Fruit fly (Drosophila melanogaster) whole organism, embryonic: ENCODE measurements around the gene Shal.
A peak's percentile ranks its signal among the peaks of the same experiment; 100 is the strongest.

Experiments
- Adf1 ChIP-seq: fragments of 200-800 bp; sonication (Bioruptor generic); IDR thresholded peaks from 2 replicates; pipeline ENCODE4 v1.3.6; 2022; ENCODE audit warnings: missing biosample characterization, missing genetic modification characterization
- Atf6 ChIP-seq: fragments of 200-800 bp; sonication (Bioruptor generic); IDR thresholded peaks from 2 replicates; pipeline ENCODE4 v1.3.6; 2022; ENCODE audit warnings: missing biosample characterization, missing genetic modification characterization
- Awh ChIP-seq: fragments of 200-800 bp; sonication (Bioruptor generic); IDR thresholded peaks from 2 replicates; pipeline ENCODE4, ENCODE4 v1.3.6; 2022; ENCODE audit warnings: missing biosample characterization, missing genetic modification characterization
- CG12104 ChIP-seq: fragments of 200-800 bp; sonication (Bioruptor generic); optimal IDR thresholded peaks from 3 replicates; lab custom pipeline; 2016; ENCODE audit warnings: missing biosample characterization, missing genetic modification characterization
- CG12299 ChIP-seq: fragments of 200-800 bp; sonication (Bioruptor generic); optimal IDR thresholded peaks from 2 replicates; lab custom pipeline; 2018; ENCODE audit warnings: missing biosample characterization, mild to moderate bottlenecking, missing genetic modification characterization
- CG1233 ChIP-seq: fragments of 200-800 bp; sonication (Bioruptor generic); optimal IDR thresholded peaks from 4 replicates; lab custom pipeline; 2018; ENCODE audit warnings: missing biosample characterization, mild to moderate bottlenecking, missing genetic modification characterization
- CG15011 ChIP-seq: fragments of 200-800 bp; sonication (Bioruptor generic); optimal IDR thresholded peaks from 3 replicates; lab custom pipeline; 2018; ENCODE audit warnings: missing biosample characterization, mild to moderate bottlenecking, missing genetic modification characterization
- CG1602 ChIP-seq: fragments of 200-800 bp; sonication (Bioruptor generic); optimal IDR thresholded peaks from 3 replicates; lab custom pipeline; 2016; ENCODE audit warnings: missing biosample characterization, missing genetic modification characterization
- CG16863 ChIP-seq: fragments of 200-800 bp; sonication (Bioruptor generic); optimal IDR thresholded peaks from 3 replicates; lab custom pipeline; 2016; ENCODE audit warnings: missing biosample characterization, missing genetic modification characterization
- CG17359 ChIP-seq: fragments of 200-800 bp; sonication (Bioruptor generic); optimal IDR thresholded peaks from 3 replicates; lab custom pipeline; 2018; ENCODE audit warnings: missing biosample characterization, mild to moderate bottlenecking, missing genetic modification characterization, moderate library complexity
- CG17361 ChIP-seq: fragments of 200-800 bp; sonication (Bioruptor generic); IDR thresholded peaks from 3 replicates; pipeline ENCODE4 v1.3.6; 2022; ENCODE audit warnings: missing biosample characterization, missing genetic modification characterization
- CG17385 ChIP-seq: fragments of 200-800 bp; sonication (Bioruptor generic); optimal IDR thresholded peaks from 3 replicates; lab custom pipeline; 2018; ENCODE audit warnings: missing biosample characterization, mild to moderate bottlenecking, missing genetic modification characterization
- CG18599 ChIP-seq: fragments of 200-800 bp; sonication (Bioruptor generic); optimal IDR thresholded peaks from 3 replicates; lab custom pipeline; 2017; ENCODE audit warnings: missing biosample characterization, missing genetic modification characterization, mild to moderate bottlenecking, moderate library complexity, missing genetic modification reagents
- CG18619 ChIP-seq: fragments of 200-800 bp; sonication (Bioruptor generic); optimal IDR thresholded peaks from 3 replicates; lab custom pipeline; 2017; ENCODE audit warnings: missing biosample characterization, mild to moderate bottlenecking, missing genetic modification characterization
- CG3065 ChIP-seq: fragments of 200-800 bp; sonication (Bioruptor generic); optimal IDR thresholded peaks from 2 replicates; lab custom pipeline; 2016; ENCODE audit warnings: missing biosample characterization, missing genetic modification characterization
- CG33557 ChIP-seq: fragments of 200-800 bp; sonication (Bioruptor generic); optimal IDR thresholded peaks from 2 replicates; lab custom pipeline; 2019; ENCODE audit warnings: missing biosample characterization, mild to moderate bottlenecking, missing genetic modification characterization, moderate library complexity
- CG4282 ChIP-seq: fragments of 200-800 bp; sonication (Bioruptor generic); optimal IDR thresholded peaks from 2 replicates; lab custom pipeline; 2016; ENCODE audit warnings: missing biosample characterization, missing genetic modification characterization
- CG6683 ChIP-seq: fragments of 200-800 bp; sonication (Bioruptor generic); optimal IDR thresholded peaks from 2 replicates; lab custom pipeline; 2017; ENCODE audit warnings: missing biosample characterization, mild to moderate bottlenecking, missing genetic modification characterization, missing genetic modification reagents
- CG7556 ChIP-seq: fragments of 200-800 bp; sonication (Bioruptor generic); optimal IDR thresholded peaks from 2 replicates; lab custom pipeline; 2017; ENCODE audit warnings: missing biosample characterization, mild to moderate bottlenecking, missing genetic modification characterization
- CG8089 ChIP-seq: fragments of 200-800 bp; sonication (Bioruptor generic); optimal IDR thresholded peaks from 3 replicates; lab custom pipeline; 2016; ENCODE audit warnings: missing biosample characterization, missing genetic modification characterization
- CG8765 ChIP-seq: fragments of 200-800 bp; sonication (Bioruptor generic); IDR thresholded peaks from 2 replicates; pipeline ENCODE4 v1.3.6; 2022; ENCODE audit warnings: missing biosample characterization, missing genetic modification characterization
- CG8924 ChIP-seq: fragments of 200-800 bp; optimal IDR thresholded peaks from 3 replicates; lab custom pipeline; 2019; ENCODE audit warnings: missing biosample characterization, mild to moderate bottlenecking, missing genetic modification characterization, moderate library complexity
- CoRest ChIP-seq: fragments of 200-800 bp; sonication (Bioruptor generic); optimal IDR thresholded peaks from 3 replicates; lab custom pipeline; 2018; ENCODE audit warnings: missing biosample characterization, mild to moderate bottlenecking, missing genetic modification characterization, moderate library complexity
- CrebB ChIP-seq: fragments of 200-800 bp; sonication (Bioruptor generic); optimal IDR thresholded peaks from 3 replicates; lab custom pipeline; 2018; ENCODE audit warnings: missing biosample characterization, mild to moderate bottlenecking, missing genetic modification characterization
- Dip3 ChIP-seq: fragments of 200-800 bp; sonication (Bioruptor generic); optimal IDR thresholded peaks from 3 replicates; lab custom pipeline; 2016; ENCODE audit warnings: missing biosample characterization, missing genetic modification characterization
- Doc3 ChIP-seq: fragments of 200-800 bp; sonication (Bioruptor generic); IDR thresholded peaks from 3 replicates; pipeline ENCODE4 v1.3.6; 2022; ENCODE audit warnings: missing biosample characterization, missing genetic modification characterization; ENCODE audit not compliant: partially characterized antibody
- E2f2 ChIP-seq: fragments of 200-800 bp; sonication (Bioruptor generic); IDR thresholded peaks from 2 replicates; pipeline ENCODE4 v1.3.6; 2022; ENCODE audit warnings: missing biosample characterization, missing genetic modification characterization
- H2.0 ChIP-seq: fragments of 200-800 bp; sonication (Bioruptor generic); IDR thresholded peaks from 2 replicates; pipeline ENCODE4 v1.3.6; 2022; ENCODE audit warnings: missing biosample characterization, missing genetic modification characterization
- HHEX ChIP-seq: fragments of 200-800 bp; sonication (Bioruptor generic); optimal IDR thresholded peaks from 3 replicates; lab custom pipeline; 2017; ENCODE audit warnings: missing biosample characterization, mild to moderate bottlenecking, missing genetic modification characterization, missing genetic modification reagents
- HLHmδ ChIP-seq: fragments of 200-800 bp; sonication (Bioruptor generic); optimal IDR thresholded peaks from 2 replicates; lab custom pipeline; 2018; ENCODE audit warnings: missing biosample characterization, mild to moderate bottlenecking, missing genetic modification characterization, moderate library complexity
- Hey ChIP-seq: fragments of 200-800 bp; sonication (Bioruptor generic); optimal IDR thresholded peaks from 3 replicates; lab custom pipeline; 2018; ENCODE audit warnings: missing biosample characterization, mild to moderate bottlenecking, missing genetic modification characterization
- Nf-YB ChIP-seq: fragments of 200-800 bp; sonication (Bioruptor generic); optimal IDR thresholded peaks from 3 replicates; lab custom pipeline; 2019; ENCODE audit warnings: missing biosample characterization, mild to moderate bottlenecking, missing genetic modification characterization, moderate library complexity
- Optix ChIP-seq: fragments of 200-800 bp; sonication (Bioruptor generic); IDR thresholded peaks from 3 replicates; pipeline ENCODE4 v1.3.6; 2022; ENCODE audit warnings: missing biosample characterization, missing genetic modification characterization
- abd-A ChIP-seq: fragments of 200-800 bp; sonication (Bioruptor generic); optimal IDR thresholded peaks from 3 replicates; lab custom pipeline; 2019; ENCODE audit warnings: missing biosample characterization, mild to moderate bottlenecking, missing genetic modification characterization, moderate library complexity
- bsh ChIP-seq, 2 experiments: fragments of 200-800 bp; sonication (Bioruptor generic); optimal IDR thresholded peaks; 2 replicates each; lab custom pipeline; 2017 to 2018; ENCODE audit warnings: mild to moderate bottlenecking in 2 of 2, missing biosample characterization in 2 of 2, missing genetic modification characterization in 2 of 2, moderate library complexity in 1 of 2
- cg ChIP-seq: fragments of 200-800 bp; sonication (Bioruptor generic); optimal IDR thresholded peaks from 3 replicates; lab custom pipeline; 2019; ENCODE audit warnings: missing biosample characterization, mild to moderate bottlenecking, missing genetic modification characterization, moderate library complexity
- chn ChIP-seq: fragments of 200-800 bp; sonication (Bioruptor generic); optimal IDR thresholded peaks from 2 replicates; lab custom pipeline; 2016; ENCODE audit warnings: missing biosample characterization, missing genetic modification characterization
- en ChIP-seq: fragments of 200-800 bp; sonication (Bioruptor generic); optimal IDR thresholded peaks from 2 replicates; lab custom pipeline; 2016; ENCODE audit warnings: missing biosample characterization, missing genetic modification characterization
- esg ChIP-seq: fragments of 200-800 bp; sonication (Bioruptor generic); conservative IDR thresholded peaks from 2 replicates; pipeline ENCODE4 v1.3.6; 2022; ENCODE audit warnings: missing biosample characterization, missing genetic modification characterization
- eve ChIP-seq, 2 experiments: fragments of >200 bp; optimal IDR thresholded peaks; 2 replicates each; lab custom pipeline; 2017; ENCODE audit warnings: missing biosample characterization in 2 of 2, missing genetic modification characterization in 2 of 2
- ewg ChIP-seq: fragments of 200-800 bp; sonication (Bioruptor generic); optimal IDR thresholded peaks from 3 replicates; lab custom pipeline; 2017; ENCODE audit warnings: mild to moderate bottlenecking, missing biosample characterization, missing genetic modification reagents, missing genetic modification characterization
- hth ChIP-seq: fragments of >200 bp; optimal IDR thresholded peaks from 2 replicates; lab custom pipeline; 2017; ENCODE audit warnings: inconsistent platforms
- kni ChIP-seq: fragments of 200-800 bp; sonication (Bioruptor generic); optimal IDR thresholded peaks from 3 replicates; lab custom pipeline; 2017; ENCODE audit warnings: mild to moderate bottlenecking, missing biosample characterization, missing genetic modification reagents, missing genetic modification characterization
- otp ChIP-seq: fragments of 200-800 bp; sonication (Bioruptor generic); IDR thresholded peaks from 3 replicates; pipeline ENCODE4, ENCODE4 v1.3.6; 2022; ENCODE audit warnings: missing biosample characterization, missing genetic modification characterization
- pho ChIP-seq: fragments of 200-800 bp; sonication (Bioruptor generic); optimal IDR thresholded peaks from 2 replicates; lab custom pipeline; 2016; ENCODE audit warnings: missing biosample characterization, missing genetic modification characterization
- phol ChIP-seq: fragments of 200-800 bp; sonication (Bioruptor generic); optimal IDR thresholded peaks from 3 replicates; lab custom pipeline; 2018; ENCODE audit warnings: missing biosample characterization, mild to moderate bottlenecking, missing genetic modification characterization, moderate library complexity
- repo ChIP-seq: fragments of 200-800 bp; sonication (Bioruptor generic); optimal IDR thresholded peaks from 2 replicates; lab custom pipeline; 2016; ENCODE audit warnings: missing biosample characterization, missing genetic modification characterization
- unpg ChIP-seq: fragments of 200-800 bp; sonication (Bioruptor generic); optimal IDR thresholded peaks from 3 replicates; lab custom pipeline; 2018; ENCODE audit warnings: missing biosample characterization, mild to moderate bottlenecking, missing genetic modification characterization, moderate library complexity
- wek ChIP-seq: fragments of 200-800 bp; sonication (Bioruptor generic); optimal IDR thresholded peaks from 3 replicates; lab custom pipeline; 2018; ENCODE audit warnings: missing biosample characterization, mild to moderate bottlenecking, missing genetic modification characterization, moderate library complexity
- zfh2 ChIP-seq: fragments of 200-800 bp; sonication (Bioruptor generic); optimal IDR thresholded peaks from 2 replicates; lab custom pipeline; 2016; ENCODE audit warnings: missing biosample characterization, missing genetic modification characterization

The Shal gene

dm6 chr3L:19598369-19599148, 14.2 kb upstream of the Shal start, which contains the start of the genes ash1 and Taf6 (continued):
- TF ChIP-seq CG1233 (GFP tag; lab: Kevin White, UChicago): no peak
- no peak for TF ChIP-seq CG17385 (GFP tag; lab: Kevin White, UChicago)
- no peak for TF ChIP-seq hth
- no peak for TF ChIP-seq repo (GFP tag; lab: Kevin White, UChicago)
- TF ChIP-seq CG8089 (GFP tag; lab: Kevin White, UChicago): no peak
- no peak for TF ChIP-seq abd-A
- TF ChIP-seq HHEX: no peak
- peak; percentile 48 for TF ChIP-seq CoRest
- TF ChIP-seq CG16863 (GFP tag; lab: Kevin White, UChicago): no peak
- TF ChIP-seq Doc3 (GFP tag; lab: Robert Waterston, UW): peak; percentile 70
- TF ChIP-seq pho (GFP tag; lab: Kevin White, UChicago): no peak
- no peak for TF ChIP-seq Nf-YB
- TF ChIP-seq en (GFP tag; lab: Kevin White, UChicago): no peak
- no peak for TF ChIP-seq CG17359 (tag; lab: Kevin White, UChicago)
- no peak for TF ChIP-seq H2.0
- no peak for TF ChIP-seq unpg (GFP tag; lab: Kevin White, UChicago)
- no peak for TF ChIP-seq ewg (GFP tag; lab: Kevin White, UChicago)
- no peak for TF ChIP-seq zfh2
- TF ChIP-seq CG3065: no peak
- no peak for TF ChIP-seq CG17361 (GFP tag; lab: Robert Waterston, UW)
- TF ChIP-seq cg: no peak
- no peak for TF ChIP-seq otp (GFP tag; lab: Robert Waterston, UW)
- no peak for TF ChIP-seq CG12299 (tag; lab: Kevin White, UChicago)
- TF ChIP-seq chn (GFP tag; lab: Kevin White, UChicago): no peak
- TF ChIP-seq CG18619 (GFP tag; lab: Kevin White, UChicago): no peak
- TF ChIP-seq Adf1 (GFP tag; lab: Robert Waterston, UW): no peak
- no peak for TF ChIP-seq CG6683 (GFP tag; lab: Kevin White, UChicago)
- no peak for TF ChIP-seq CG33557 (GFP tag; lab: Kevin White, UChicago)
- no peak for TF ChIP-seq CG7556 (GFP tag; lab: Kevin White, UChicago)
- no peak for TF ChIP-seq CG15011 (GFP tag; lab: Kevin White, UChicago)
- no peak for TF ChIP-seq Awh (GFP tag; lab: Robert Waterston, UW)
- TF ChIP-seq CG4282 (GFP tag; lab: Kevin White, UChicago): no peak
- no peak for TF ChIP-seq Hey (tag; lab: Kevin White, UChicago)
- TF ChIP-seq phol: peak; percentile 71
- no peak for TF ChIP-seq CG1602 (GFP tag; lab: Kevin White, UChicago)
- TF ChIP-seq HLHmδ (GFP tag; lab: Kevin White, UChicago): no peak
- TF ChIP-seq Optix (GFP tag; lab: Robert Waterston, UW): no peak
- TF ChIP-seq bsh (GFP tag; optimal IDR thresholded peaks at IDR 0.05; lab: Kevin White, UChicago): no peak
- TF ChIP-seq CrebB (tag; lab: Kevin White, UChicago): no peak
- no peak for TF ChIP-seq CG8765 (GFP tag; lab: Robert Waterston, UW)
- TF ChIP-seq esg: no peak
- no peak for TF ChIP-seq Atf6
- no peak for TF ChIP-seq eve (GFP tag; optimal IDR thresholded peaks at IDR 0.05; lab: Kevin White, UChicago)
- peak; percentile 57 for TF ChIP-seq CG8924 (tag; lab: Kevin White, UChicago)
- no peak for TF ChIP-seq CG18599 (GFP tag; lab: Kevin White, UChicago)
- no peak for TF ChIP-seq Dip3 (GFP tag; lab: Kevin White, UChicago)
- peak; percentile 12; the same call in 1 of the 2 replicates for TF ChIP-seq E2f2 (GFP tag; lab: Robert Waterston, UW)
- TF ChIP-seq kni (GFP tag; lab: Kevin White, UChicago): no peak
- no peak for TF ChIP-seq wek (GFP tag; lab: Kevin White, UChicago)
- no peak for TF ChIP-seq CG12104 (GFP tag; lab: Kevin White, UChicago)
